Worm (Caenorhabditis elegans): Measurements from ENCODE around the gene zip-2.

Gene zip-2

ce11 chrIII:833711-834442, 1.1 kb downstream of the zip-2 start (continued):
- TF ChIP-seq vab-7 (GFP tag; IDR thresholded peaks at IDR 0.05): peak; percentile 50; the same call in 1 of the 2 replicates
- no peak for TF ChIP-seq egl-27 (tag; optimal IDR thresholded peaks at IDR 0.05)
- no peak for TF ChIP-seq lim-7 (GFP tag; IDR thresholded peaks at IDR 0.05)
- TF ChIP-seq ces-1 (GFP tag; optimal IDR thresholded peaks at IDR 0.05): no peak
- peak; percentile 66 for TF ChIP-seq ceh-28 (tag; optimal IDR thresholded peaks at IDR 0.05)
- peak; percentile 70 for TF ChIP-seq saeg-2 (GFP tag; IDR thresholded peaks at IDR 0.05)
- TF ChIP-seq daf-8 (GFP tag; IDR thresholded peaks at IDR 0.05): no peak
- no peak for TF ChIP-seq snpc-1.2 (GFP tag; IDR thresholded peaks at IDR 0.05)
- peak; percentile 79 for TF ChIP-seq pha-4 (GFP tag; IDR thresholded peaks at IDR 0.05)
- peak; percentile 75 for TF ChIP-seq pha-4 (tag; optimal IDR thresholded peaks at IDR 0.05)
- TF ChIP-seq nhr-77 (tag; optimal IDR thresholded peaks at IDR 0.05): peak; percentile 98
- TF ChIP-seq hlh-11 (tag; optimal IDR thresholded peaks at IDR 0.05): peak; percentile 98
- peak; percentile 82 for TF ChIP-seq cey-2 (tag; optimal IDR thresholded peaks at IDR 0.05; ENCODE audit: borderline replicate concordance, insufficient read depth)
- peak; percentile 90 for TF ChIP-seq hmg-1.1 (GFP tag; IDR thresholded peaks at IDR 0.05)
- peak; percentile 98 for TF ChIP-seq ztf-7 (tag; optimal IDR thresholded peaks at IDR 0.05)
- TF ChIP-seq F49E8.2 (tag; optimal IDR thresholded peaks at IDR 0.05; ENCODE audit: borderline replicate concordance): no peak
- no peak for TF ChIP-seq daf-19 (GFP tag; conservative IDR thresholded peaks at IDR 0.05)
- peak; percentile 75 for TF ChIP-seq spr-1 (tag; optimal IDR thresholded peaks at IDR 0.05)
- TF ChIP-seq ZK546.5 (tag; optimal IDR thresholded peaks at IDR 0.05): peak in 1 of 2 experiments; percentile 38
- TF ChIP-seq jun-1 (tag; optimal IDR thresholded peaks at IDR 0.05): peak; percentile 85
- TF ChIP-seq nhr-41 (GFP tag; IDR thresholded peaks at IDR 0.05): no peak
- TF ChIP-seq F44E2.7 (GFP tag; IDR thresholded peaks at IDR 0.05): no peak
- peak; percentile 35; the same call in 1 of the 2 replicates for TF ChIP-seq zfp-3 (GFP tag; conservative IDR thresholded peaks at IDR 0.05)
- peak; percentile 17 to 53 for TF ChIP-seq daf-16 (GFP tag; optimal IDR thresholded peaks at IDR 0.05)
- peak; percentile 88 for TF ChIP-seq daf-16 (tag; optimal IDR thresholded peaks at IDR 0.05)
- no peak for TF ChIP-seq unc-130 (GFP tag; optimal IDR thresholded peaks at IDR 0.05)
- peak; percentile 81 for TF ChIP-seq T26A8.4 (GFP tag; IDR thresholded peaks at IDR 0.05)
- peak; percentile 78 for TF ChIP-seq egl-43 (GFP tag; IDR thresholded peaks at IDR 0.05)
- no peak for TF ChIP-seq F10B5.3 (tag; optimal IDR thresholded peaks at IDR 0.05)
- peak; percentile 76 for TF ChIP-seq nhr-102 (tag; optimal IDR thresholded peaks at IDR 0.05)
- TF ChIP-seq dmd-6 (GFP tag; IDR thresholded peaks at IDR 0.05): peak; percentile 97
- TF ChIP-seq hif-1 (tag; optimal IDR thresholded peaks at IDR 0.05): peak; percentile 52 to 88
- TF ChIP-seq sdz-12 (GFP tag; optimal IDR thresholded peaks at IDR 0.05): no peak
- no peak for TF ChIP-seq skn-1 (tag; optimal IDR thresholded peaks at IDR 0.05)
- no peak for TF ChIP-seq ztf-11 (tag; optimal IDR thresholded peaks at IDR 0.05)
- TF ChIP-seq mdl-1 (tag; optimal IDR thresholded peaks at IDR 0.05): peak; percentile 86 to 98
- TF ChIP-seq zfp-2 (tag; optimal IDR thresholded peaks at IDR 0.05): no peak
- TF ChIP-seq attf-4 (tag; optimal IDR thresholded peaks at IDR 0.05): peak; percentile 1
- peak; percentile 77 for TF ChIP-seq tra-1 (GFP tag; IDR thresholded peaks at IDR 0.05)
- TF ChIP-seq lin-29 (GFP tag; IDR thresholded peaks at IDR 0.05): no peak
- TF ChIP-seq T20F7.1 (GFP tag; optimal IDR thresholded peaks at IDR 0.05): peak; percentile 73
- TF ChIP-seq Y5F2A.4 (GFP tag; optimal IDR thresholded peaks at IDR 0.05): no peak
- TF ChIP-seq Y75B8A.6 (GFP tag; IDR thresholded peaks at IDR 0.05): no peak
- TF ChIP-seq lin-38 (GFP tag; IDR thresholded peaks at IDR 0.05): peak; percentile 70
- peak; percentile 83 for TF ChIP-seq nhr-48 (tag; optimal IDR thresholded peaks at IDR 0.05)
- peak; percentile 98 for TF ChIP-seq nhr-28 (tag; optimal IDR thresholded peaks at IDR 0.05)
- TF ChIP-seq mes-2 (tag; optimal IDR thresholded peaks at IDR 0.05; ENCODE audit: poor library complexity, severe bottlenecking): peak; percentile 69
- no peak for TF ChIP-seq zip-2 (tag; optimal IDR thresholded peaks at IDR 0.05)
- TF ChIP-seq ZK337.2 (GFP tag; IDR thresholded peaks at IDR 0.05): no peak
- no peak for TF ChIP-seq spr-3 (GFP tag; optimal IDR thresholded peaks at IDR 0.05)

Measured in whole organism, L4 larva.